Worm (Caenorhabditis elegans): Measurements from ENCODE around the gene C30G12.2.

DNA sequence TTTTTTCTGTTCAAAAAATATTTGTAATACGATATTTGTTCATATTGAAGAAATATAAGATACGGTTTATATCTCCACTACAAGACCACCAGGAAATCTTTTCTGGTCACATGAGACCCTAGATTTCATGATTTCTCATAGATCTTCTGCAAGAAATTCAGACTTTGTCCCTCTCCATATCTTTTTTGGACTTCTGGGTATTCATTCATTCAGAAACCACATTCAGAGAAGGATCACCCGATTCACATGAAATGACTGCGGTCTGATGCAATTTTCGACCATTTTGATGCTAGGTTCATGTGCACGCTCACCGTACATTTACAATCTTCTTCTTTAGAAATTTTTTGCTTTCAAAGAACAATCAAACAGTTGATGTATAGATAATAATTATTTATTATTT lies 10.4 kb upstream of the C30G12.2 start:
- TF ChIP-seq nhr-25 (tag; optimal IDR thresholded peaks at IDR 0.05) (no peak), ztf-4 (tag; optimal IDR thresholded peaks at IDR 0.05) (no peak), snpc-4 (tag; optimal IDR thresholded peaks at IDR 0.05) (no peak), ztf-11 (tag; optimal IDR thresholded peaks at IDR 0.05) (no peak), elt-2 (tag; optimal IDR thresholded peaks at IDR 0.05) (no peak)
